Fruit fly (Drosophila melanogaster) whole organism, adult: ENCODE measurements around the gene ND-B17.

ENCODE experiments used
- CG33017 ChIP-seq: fragments of 200-800 bp; sonication (Bioruptor generic); optimal IDR thresholded peaks from 2 replicates; lab custom pipeline; 2018; ENCODE audit warnings: missing biosample characterization, mild to moderate bottlenecking, missing genetic modification characterization, moderate library complexity
- CG5204 ChIP-seq: fragments of 200-800 bp; sonication (Bioruptor generic); optimal IDR thresholded peaks from 2 replicates; lab custom pipeline; 2016; ENCODE audit warnings: missing biosample characterization, missing genetic modification characterization
- Crg-1 ChIP-seq: fragments of 200-800 bp; sonication (Bioruptor generic); optimal IDR thresholded peaks from 2 replicates; lab custom pipeline; 2016; ENCODE audit warnings: missing biosample characterization, missing genetic modification characterization
- Mnt ChIP-seq: fragments of 200-800 bp; sonication (Bioruptor generic); optimal IDR thresholded peaks from 2 replicates; lab custom pipeline; 2016; ENCODE audit warnings: missing biosample characterization, mild to moderate bottlenecking, missing genetic modification characterization
- bab1 ChIP-seq: fragments of 200-800 bp; sonication (Bioruptor generic); optimal IDR thresholded peaks from 3 replicates; lab custom pipeline; 2019; ENCODE audit warnings: missing biosample characterization, mild to moderate bottlenecking, missing genetic modification characterization, moderate library complexity
- cic ChIP-seq: fragments of 200-800 bp; sonication (Bioruptor generic); optimal IDR thresholded peaks from 2 replicates; lab custom pipeline; 2017; ENCODE audit warnings: missing biosample characterization, mild to moderate bottlenecking, missing genetic modification characterization, moderate library complexity
- cnc ChIP-seq, 2 experiments: fragments of >200 bp; optimal IDR thresholded peaks; 2 replicates each; lab custom pipeline; 2017
- ovo ChIP-seq: fragments of 200-800 bp; sonication (Bioruptor generic); optimal IDR thresholded peaks from 2 replicates; lab custom pipeline; 2016; ENCODE audit warnings: missing biosample characterization, missing genetic modification characterization
- toe ChIP-seq: fragments of 200-800 bp; sonication (Bioruptor generic); optimal IDR thresholded peaks from 2 replicates; lab custom pipeline; 2016; ENCODE audit warnings: missing biosample characterization, missing genetic modification characterization

dm6 chr2L:15741418-15741817 lies 9.5 kb downstream of the ND-B17 start:
- TF ChIP-seq cnc (optimal IDR thresholded peaks at IDR 0.05; lab: Kevin White, UChicago) (no peak), Crg-1 (GFP tag; lab: Kevin White, UChicago) (no peak), CG5204 (GFP tag; lab: Kevin White, UChicago) (no peak), ovo (no peak), Mnt (GFP tag; lab: Kevin White, UChicago) (no peak), bab1 (GFP tag; lab: Kevin White, UChicago) (no peak), toe (GFP tag; lab: Kevin White, UChicago) (no peak), CG33017 (tag; lab: Kevin White, UChicago) (no peak), cic (no peak)
